Worm (Caenorhabditis elegans) whole organism, L4 larva: Measurements from ENCODE around the gene srg-40.

Experiments used
- F26F4.8 ChIP-seq: fragments of 200-800 bp; sonication (Bioruptor generic); conservative IDR thresholded peaks from 2 replicates; pipeline ENCODE4 v1.3.6; 2022; ENCODE audit warnings: missing genetic modification characterization, missing compliant biosample characterization
- daf-16 ChIP-seq, 3 experiments: sonication (generic microtip); optimal IDR thresholded peaks; 2 replicates each; lab custom pipeline; 2016 to 2017; ENCODE audit warnings: missing genetic modification characterization in 3 of 3, missing genetic modification reagents in 3 of 3, mild to moderate bottlenecking in 2 of 3, missing compliant biosample characterization in 2 of 3, missing biosample characterization in 1 of 3, moderate library complexity in 1 of 3
- dve-1 ChIP-seq: sonication (generic microtip); optimal IDR thresholded peaks from 2 replicates; lab custom pipeline; 2017; ENCODE audit warnings: antibody characterized with exemption, mild to moderate bottlenecking, missing genetic modification characterization, missing compliant biosample characterization; ENCODE audit not compliant: insufficient read depth
- egl-27 ChIP-seq: sonication (generic microtip); optimal IDR thresholded peaks from 3 replicates; lab custom pipeline; 2017; ENCODE audit warnings: missing biosample characterization, missing genetic modification reagents, missing genetic modification characterization
- hlh-11 ChIP-seq: fragments of 200-800 bp; sonication (Bioruptor generic); optimal IDR thresholded peaks from 2 replicates; lab custom pipeline; 2018; ENCODE audit warnings: mild to moderate bottlenecking, missing genetic modification characterization, missing compliant biosample characterization
- lin-29 ChIP-seq: fragments of 200-800 bp; sonication (Bioruptor generic); IDR thresholded peaks from 2 replicates; pipeline ENCODE4 v1.3.6; 2022; ENCODE audit warnings: missing genetic modification reagents, missing genetic modification characterization, missing compliant biosample characterization
- lsy-2 ChIP-seq, 2 experiments: fragments of 150-350 bp in 1 of 2; sonication (generic microtip) in 1 of 2; optimal IDR thresholded peaks; 2 replicates each; lab custom pipeline; 2014 to 2017; ENCODE audit warnings: missing biosample characterization in 2 of 2, missing genetic modification characterization in 2 of 2
- madf-9 ChIP-seq: fragments of 200-800 bp; sonication (Bioruptor generic); conservative IDR thresholded peaks from 2 replicates; pipeline ENCODE4 v1.3.6; 2022; ENCODE audit warnings: missing genetic modification reagents, missing genetic modification characterization, missing compliant biosample characterization
- nhr-111 ChIP-seq: fragments of 200-800 bp; sonication (Bioruptor generic); optimal IDR thresholded peaks from 2 replicates; lab custom pipeline; 2018; ENCODE audit warnings: mild to moderate bottlenecking, missing genetic modification characterization, missing compliant biosample characterization
- nhr-237 ChIP-seq: sonication (generic microtip); optimal IDR thresholded peaks from 2 replicates; lab custom pipeline; 2017; ENCODE audit warnings: missing biosample characterization, missing genetic modification characterization
- nhr-25 ChIP-seq: sonication (generic microtip); optimal IDR thresholded peaks from 2 replicates; lab custom pipeline; 2017; ENCODE audit warnings: missing genetic modification characterization, mild to moderate bottlenecking, missing compliant biosample characterization, antibody characterized with exemption, moderate library complexity, borderline replicate concordance; ENCODE audit not compliant: insufficient read depth

- TF ChIP-seq lsy-2 (tag; optimal IDR thresholded peaks at IDR 0.05; lab: Kevin White, UChicago) = no peak
- no peak for TF ChIP-seq egl-27
- no peak for TF ChIP-seq madf-9
- TF ChIP-seq nhr-237 (tag; lab: Kevin White, UChicago) = no peak
- no peak for TF ChIP-seq dve-1 (tag; lab: Kevin White, UChicago)
- no peak for TF ChIP-seq nhr-111
- TF ChIP-seq F26F4.8 (GFP tag; lab: Robert Waterston, UW) = no peak
- no peak for TF ChIP-seq daf-16 (GFP tag; optimal IDR thresholded peaks at IDR 0.05; lab: Kevin White, UChicago)
- no peak for TF ChIP-seq daf-16 (tag; optimal IDR thresholded peaks at IDR 0.05; lab: Kevin White, UChicago)
- no peak for TF ChIP-seq nhr-25 (tag; lab: Kevin White, UChicago)
- no peak for TF ChIP-seq hlh-11
- no peak for TF ChIP-seq lin-29 (GFP tag; lab: Robert Waterston, UW)
These were observed 6.4 kb upstream of the srg-40 start for ce11 chrV:11170564-11171329.
